Worm (Caenorhabditis elegans) whole organism, L1 larva: ENCODE data around the gene Y52E8A.1.

Experiments
- C34B4.2 ChIP-seq: sonication (generic microtip); optimal IDR thresholded peaks from 2 replicates; lab custom pipeline; 2017; ENCODE audit warnings: mild to moderate bottlenecking, missing genetic modification characterization, missing compliant biosample characterization
- F16B12.6 ChIP-seq: fragments of 150-350 bp; optimal IDR thresholded peaks from 2 replicates; lab custom pipeline; 2014; ENCODE audit warnings: missing biosample characterization, missing genetic modification characterization
- Y116A8C.19 ChIP-seq: sonication (generic microtip); optimal IDR thresholded peaks from 2 replicates; lab custom pipeline; 2016; ENCODE audit warnings: missing compliant biosample characterization, missing genetic modification characterization, borderline replicate concordance
- aly-2 ChIP-seq: fragments of 150-350 bp; optimal IDR thresholded peaks from 2 replicates; lab custom pipeline; 2014; ENCODE audit warnings: missing biosample characterization, missing genetic modification characterization
- blmp-1 ChIP-seq: fragments of 150-350 bp; optimal IDR thresholded peaks from 2 replicates; lab custom pipeline; 2014; ENCODE audit warnings: missing biosample characterization, missing genetic modification characterization
- ceh-8 ChIP-seq: fragments of 200-800 bp; sonication (Bioruptor generic); optimal IDR thresholded peaks from 2 replicates; lab custom pipeline; 2018; ENCODE audit warnings: mild to moderate bottlenecking, missing genetic modification characterization, moderate library complexity, missing compliant biosample characterization
- ceh-82 ChIP-seq, 3 experiments: fragments of 150-350 bp in 1 of 3; sonication (generic microtip) in 2 of 3; optimal IDR thresholded peaks; 2 replicates each; lab custom pipeline; 2014 to 2017; ENCODE audit warnings: missing biosample characterization in 3 of 3, missing genetic modification characterization in 3 of 3
- dsc-1 ChIP-seq: sonication (generic microtip); optimal IDR thresholded peaks from 2 replicates; lab custom pipeline; 2016; ENCODE audit warnings: mild to moderate bottlenecking, missing genetic modification characterization, missing compliant biosample characterization
- efl-1 ChIP-seq, 4 experiments: fragments of 150-350 bp; optimal IDR thresholded peaks in 3 of 4; peaks in 1 of 4; 1 replicate in 1 of 4; 2 replicates in 3 of 4; lab custom pipeline; 2014; ENCODE audit warnings: missing biosample characterization in 2 of 4, missing genetic modification characterization in 2 of 4, missing genetic modification reagents in 2 of 4
- egl-13 ChIP-seq: sonication (generic microtip); optimal IDR thresholded peaks from 2 replicates; lab custom pipeline; 2016; ENCODE audit warnings: missing genotype, missing genetic modification reagents, missing genetic modification characterization, missing compliant biosample characterization
- egl-27 ChIP-seq, 2 experiments: fragments of 150-350 bp in 1 of 2; sonication (generic microtip); optimal IDR thresholded peaks; 3 replicates each; lab custom pipeline; 2017 to 2018; ENCODE audit warnings: missing biosample characterization in 2 of 2, missing genetic modification characterization in 2 of 2, missing genetic modification reagents in 2 of 2
- elt-2 ChIP-seq: sonication (generic microtip); optimal IDR thresholded peaks from 2 replicates; lab custom pipeline; 2016; ENCODE audit warnings: missing genetic modification characterization, mild to moderate bottlenecking, inconsistent platforms, missing compliant biosample characterization, missing genetic modification reagents
- elt-3 ChIP-seq, 6 experiments: fragments of 150-350 bp in 1 of 6; sonication (generic microtip); optimal IDR thresholded peaks; 2 replicates each; lab custom pipeline; 2017 to 2018; ENCODE audit warnings: missing biosample characterization in 6 of 6, missing genetic modification characterization in 6 of 6, inconsistent platforms in 1 of 6
- fkh-4 ChIP-seq: sonication (generic microtip); optimal IDR thresholded peaks from 2 replicates; lab custom pipeline; 2016; ENCODE audit warnings: missing compliant biosample characterization, missing genetic modification characterization, borderline replicate concordance
- fos-1 ChIP-seq: fragments of 150-350 bp; optimal IDR thresholded peaks from 2 replicates; lab custom pipeline; 2014; ENCODE audit warnings: missing biosample characterization, missing genetic modification characterization
- hlh-4 ChIP-seq: sonication (generic microtip); optimal IDR thresholded peaks from 2 replicates; lab custom pipeline; 2016; ENCODE audit warnings: mild to moderate bottlenecking, missing genetic modification characterization, missing compliant biosample characterization
- irx-1 ChIP-seq: sonication (generic microtip); optimal IDR thresholded peaks from 2 replicates; lab custom pipeline; 2016; ENCODE audit warnings: missing genetic modification characterization, missing compliant biosample characterization
- lin-14 ChIP-seq: fragments of 200-800 bp; sonication (Bioruptor generic); optimal IDR thresholded peaks from 2 replicates; lab custom pipeline; 2018; ENCODE audit warnings: mild to moderate bottlenecking, missing genetic modification characterization, moderate library complexity, missing compliant biosample characterization
- lin-15B ChIP-seq: fragments of 150-350 bp; sonication (generic microtip); optimal IDR thresholded peaks from 3 replicates; lab custom pipeline; 2014; ENCODE audit warnings: missing biosample characterization, missing genetic modification characterization
- lsy-2 ChIP-seq, 2 experiments: fragments of 150-350 bp; optimal IDR thresholded peaks; 2 replicates each; lab custom pipeline; 2014; ENCODE audit warnings: missing biosample characterization in 2 of 2, missing genetic modification characterization in 2 of 2
- mab-9 ChIP-seq: fragments of 200-800 bp; sonication (Bioruptor generic); IDR thresholded peaks from 2 replicates; pipeline ENCODE4 v1.3.6; 2022; ENCODE audit warnings: missing genetic modification reagents, missing genetic modification characterization, missing compliant biosample characterization
- mdl-1 ChIP-seq, 2 experiments: fragments of 150-350 bp; optimal IDR thresholded peaks; 2 replicates each; lab custom pipeline; 2014 to 2017; ENCODE audit warnings: missing biosample characterization in 2 of 2, missing genetic modification characterization in 2 of 2, inconsistent platforms in 1 of 2
- mep-1 ChIP-seq: fragments of 150-350 bp; optimal IDR thresholded peaks from 2 replicates; lab custom pipeline; 2014; ENCODE audit warnings: missing biosample characterization, missing genetic modification characterization
- nhr-11 ChIP-seq: fragments of 150-350 bp; optimal IDR thresholded peaks from 2 replicates; lab custom pipeline; 2014; ENCODE audit warnings: missing biosample characterization, missing genetic modification characterization
- nhr-12 ChIP-seq: sonication (generic microtip); optimal IDR thresholded peaks from 2 replicates; lab custom pipeline; 2017; ENCODE audit warnings: missing biosample characterization, missing genetic modification characterization
- nhr-20 ChIP-seq: sonication (generic microtip); optimal IDR thresholded peaks from 2 replicates; lab custom pipeline; 2016; ENCODE audit warnings: mild to moderate bottlenecking, missing genetic modification characterization, missing compliant biosample characterization
- nhr-77 ChIP-seq: fragments of 150-350 bp; optimal IDR thresholded peaks from 2 replicates; lab custom pipeline; 2014; ENCODE audit warnings: missing biosample characterization, missing genetic modification characterization
- nhr-85 ChIP-seq: sonication (generic microtip); peaks from one replicate; lab custom pipeline; 2016; ENCODE audit warnings: missing genetic modification characterization, inconsistent platforms, missing compliant biosample characterization
- pax-3 ChIP-seq: fragments of 200-800 bp; sonication (Bioruptor generic); optimal IDR thresholded peaks from 2 replicates; lab custom pipeline; 2018; ENCODE audit warnings: mild to moderate bottlenecking, missing genetic modification characterization, moderate library complexity, missing compliant biosample characterization
- pqm-1 ChIP-seq: sonication (generic microtip); optimal IDR thresholded peaks from 3 replicates; lab custom pipeline; 2017; ENCODE audit warnings: missing biosample characterization, missing genetic modification characterization
- rnt-1 ChIP-seq: sonication (generic microtip); optimal IDR thresholded peaks from 2 replicates; lab custom pipeline; 2016; ENCODE audit warnings: mild to moderate bottlenecking, missing genetic modification characterization, moderate library complexity, missing compliant biosample characterization
- snu-23 ChIP-seq: sonication (generic microtip); optimal IDR thresholded peaks from 2 replicates; lab custom pipeline; 2016; ENCODE audit warnings: missing genetic modification characterization, missing compliant biosample characterization
- sup-37 ChIP-seq: fragments of 200-800 bp; sonication (Bioruptor generic); optimal IDR thresholded peaks from 2 replicates; lab custom pipeline; 2018; ENCODE audit warnings: mild to moderate bottlenecking, missing genetic modification characterization, missing compliant biosample characterization
- tbx-2 ChIP-seq: sonication (generic microtip); optimal IDR thresholded peaks from 2 replicates; lab custom pipeline; 2016; ENCODE audit warnings: missing genetic modification characterization, missing compliant biosample characterization
- unc-130 ChIP-seq: fragments of 150-350 bp; optimal IDR thresholded peaks from 2 replicates; lab custom pipeline; 2017; ENCODE audit warnings: missing biosample characterization, missing genetic modification characterization, inconsistent platforms
- unc-62 ChIP-seq: fragments of 150-350 bp; optimal IDR thresholded peaks from 2 replicates; lab custom pipeline; 2014; ENCODE audit warnings: missing biosample characterization, missing genetic modification reagents, missing genetic modification characterization
- vab-15 ChIP-seq: sonication (generic microtip); optimal IDR thresholded peaks from 2 replicates; lab custom pipeline; 2017; ENCODE audit warnings: missing genotype, mild to moderate bottlenecking, missing genetic modification characterization, missing compliant biosample characterization
- zag-1 ChIP-seq: fragments of 150-350 bp; optimal IDR thresholded peaks from 2 replicates; lab custom pipeline; 2014; ENCODE audit warnings: missing biosample characterization, missing genetic modification characterization
- ztf-4 ChIP-seq: fragments of 150-350 bp; optimal IDR thresholded peaks from 2 replicates; lab custom pipeline; 2014; ENCODE audit warnings: missing biosample characterization, missing genetic modification characterization

The Y52E8A.1 gene

ce11 chrII:4281743-4282142 lies 40.1 kb upstream of the Y52E8A.1 start, which contains the start of gene C01F1.5:
Gene C01F1.5, minus strand, starts transcription at chrII:4281845.
- TF ChIP-seq blmp-1 (tag; lab: Kevin White, UChicago) (peak; percentile 75), lin-15B (tag; lab: Kevin White, UChicago) (no peak), pqm-1 (no peak)

- TF ChIP-seq nhr-12 (tag; lab: Kevin White, UChicago): no peak
- no peak for TF ChIP-seq vab-15 (tag; lab: Kevin White, UChicago)
- TF ChIP-seq nhr-77 (tag; lab: Kevin White, UChicago): no peak
- no peak for TF ChIP-seq unc-130 (tag; lab: Kevin White, UChicago)
- no peak for TF ChIP-seq Y116A8C.19
- no peak for TF ChIP-seq F16B12.6 (tag; lab: Kevin White, UChicago)
- TF ChIP-seq zag-1 (tag; lab: Kevin White, UChicago): no peak
- no peak for TF ChIP-seq tbx-2 (tag; lab: Kevin White, UChicago)
- no peak for TF ChIP-seq irx-1 (tag; lab: Kevin White, UChicago)
- no peak for TF ChIP-seq nhr-11 (tag; lab: Kevin White, UChicago)
- no peak for TF ChIP-seq rnt-1 (tag; lab: Kevin White, UChicago)
- TF ChIP-seq egl-13 (tag; lab: Kevin White, UChicago): no peak
- no peak for TF ChIP-seq ceh-8 (GFP tag; lab: Kevin White, UChicago)
- no peak for TF ChIP-seq egl-27 (tag; optimal IDR thresholded peaks at IDR 0.05; lab: Kevin White, UChicago)
- no peak for TF ChIP-seq mab-9
- no peak for TF ChIP-seq ztf-4
- TF ChIP-seq fos-1: no peak
- TF ChIP-seq C34B4.2: no peak
- TF ChIP-seq nhr-20 (tag; lab: Kevin White, UChicago): no peak
Measured at ce11 chrII:4284305-4285193, 37.3 kb upstream of the Y52E8A.1 start.

ce11 chrII:4286921-4287320 lies 34.9 kb upstream of the Y52E8A.1 start:
- TF ChIP-seq efl-1 (optimal IDR thresholded peaks at IDR 0.05; lab: Kevin White, UChicago): no peak
- peak in 1 of 2 experiments; percentile 4 for TF ChIP-seq efl-1 (GFP tag; optimal IDR thresholded peaks at IDR 0.05 in 1 of 2; lab: Kevin White, UChicago)
- TF ChIP-seq C34B4.2: no peak

- no peak for TF ChIP-seq fos-1
- TF ChIP-seq egl-13 (tag; lab: Kevin White, UChicago): no peak
- no peak for TF ChIP-seq pax-3 (tag; lab: Kevin White, UChicago)
- TF ChIP-seq snu-23 (GFP tag; lab: Kevin White, UChicago): no peak
- TF ChIP-seq blmp-1 (tag; lab: Kevin White, UChicago): no peak
- no peak for TF ChIP-seq efl-1 (optimal IDR thresholded peaks at IDR 0.05; lab: Kevin White, UChicago)
- TF ChIP-seq efl-1 (GFP tag; optimal IDR thresholded peaks at IDR 0.05 in 1 of 2; lab: Kevin White, UChicago): no peak
- no peak for TF ChIP-seq hlh-4
- no peak for TF ChIP-seq unc-62
- no peak for TF ChIP-seq aly-2
- no peak for TF ChIP-seq sup-37 (GFP tag; lab: Kevin White, UChicago)
Measured at ce11 chrII:4288111-4288510, 33.8 kb upstream of the Y52E8A.1 start, which contains the start of gene C01F1.6. Gene C01F1.6, minus strand, starts transcription at chrII:4288211.

- no peak for TF ChIP-seq ztf-4
- TF ChIP-seq ceh-82 (tag; optimal IDR thresholded peaks at IDR 0.05; lab: Kevin White, UChicago): no peak
- TF ChIP-seq lsy-2 (tag; optimal IDR thresholded peaks at IDR 0.05; lab: Kevin White, UChicago): peak in 1 of 2 experiments; percentile 1
- peak; percentile 29 for TF ChIP-seq pax-3 (tag; lab: Kevin White, UChicago)
- TF ChIP-seq mdl-1 (tag; optimal IDR thresholded peaks at IDR 0.05; lab: Kevin White, UChicago): no peak
- TF ChIP-seq elt-3 (tag; optimal IDR thresholded peaks at IDR 0.05; lab: Kevin White, UChicago): peak in 1 of 6 experiments; percentile 32
- TF ChIP-seq lin-14 (GFP tag; lab: Kevin White, UChicago): peak; percentile 28
- peak; percentile 52 for TF ChIP-seq elt-2 (tag; lab: Kevin White, UChicago)
- TF ChIP-seq dsc-1 (tag; lab: Kevin White, UChicago): peak; percentile 53
- no peak for TF ChIP-seq fkh-4 (tag; lab: Kevin White, UChicago)
- TF ChIP-seq nhr-85 (tag; lab: Kevin White, UChicago): peak; percentile 66
- TF ChIP-seq mep-1 (tag; lab: Kevin White, UChicago): peak; percentile 2
Measured at ce11 chrII:4288572-4288971, 33.3 kb upstream of the Y52E8A.1 start.
